Fruit fly (Drosophila melanogaster) whole organism, embryonic: Measurements from ENCODE around the gene CG33631.

Experiments used
- Antp ChIP-seq: fragments of 200-800 bp; sonication (Bioruptor generic); optimal IDR thresholded peaks from 3 replicates; lab custom pipeline; 2016; ENCODE audit warnings: missing biosample characterization, missing genetic modification characterization
- CG11456 ChIP-seq: fragments of 200-800 bp; sonication (Bioruptor generic); IDR thresholded peaks from 3 replicates; pipeline ENCODE4 v1.3.6; 2022; ENCODE audit warnings: missing biosample characterization, missing genetic modification characterization
- CG13287 ChIP-seq: fragments of 200-800 bp; sonication (Bioruptor generic); IDR thresholded peaks from 2 replicates; pipeline ENCODE4 v1.3.6; 2022; ENCODE audit warnings: missing biosample characterization, missing genetic modification characterization; ENCODE audit not compliant: partially characterized antibody
- CG14667 ChIP-seq: fragments of 200-800 bp; sonication (Bioruptor generic); IDR thresholded peaks from 2 replicates; pipeline ENCODE4 v1.3.6; 2022; ENCODE audit warnings: missing biosample characterization, missing genetic modification characterization
- CG14710 ChIP-seq: fragments of 200-800 bp; sonication (Bioruptor generic); optimal IDR thresholded peaks from 3 replicates; lab custom pipeline; 2019; ENCODE audit warnings: missing biosample characterization, mild to moderate bottlenecking, missing genetic modification characterization, moderate library complexity
- CG14965 ChIP-seq: fragments of 200-800 bp; sonication (Bioruptor generic); optimal IDR thresholded peaks from 2 replicates; lab custom pipeline; 2016; ENCODE audit warnings: missing biosample characterization, missing genetic modification characterization, borderline replicate concordance
- CG16813 ChIP-seq: fragments of 200-800 bp; sonication (Bioruptor generic); IDR thresholded peaks from 3 replicates; pipeline ENCODE4 v1.3.6; 2022; ENCODE audit warnings: missing biosample characterization, missing genetic modification characterization; ENCODE audit not compliant: partially characterized antibody
- CG17612 ChIP-seq: fragments of 200-800 bp; sonication (Bioruptor generic); IDR thresholded peaks from 2 replicates; pipeline ENCODE4 v1.3.6; 2022; ENCODE audit warnings: missing biosample characterization, missing genetic modification characterization
- CG1792 ChIP-seq: fragments of 200-800 bp; sonication (Bioruptor generic); optimal IDR thresholded peaks from 2 replicates; lab custom pipeline; 2016; ENCODE audit warnings: missing biosample characterization, missing genetic modification characterization
- CG2129 ChIP-seq: fragments of 200-800 bp; sonication (Bioruptor generic); IDR thresholded peaks from 2 replicates; pipeline ENCODE4 v1.3.6; 2022; ENCODE audit warnings: missing biosample characterization, missing genetic modification characterization; ENCODE audit not compliant: partially characterized antibody
- CG32532 ChIP-seq: fragments of 200-800 bp; sonication (Bioruptor generic); IDR thresholded peaks from 2 replicates; pipeline ENCODE4 v1.3.6; 2022; ENCODE audit warnings: missing biosample characterization, missing genetic modification characterization
- CG33557 ChIP-seq: fragments of 200-800 bp; sonication (Bioruptor generic); optimal IDR thresholded peaks from 2 replicates; lab custom pipeline; 2019; ENCODE audit warnings: missing biosample characterization, mild to moderate bottlenecking, missing genetic modification characterization, moderate library complexity
- CG34422 ChIP-seq: fragments of 200-800 bp; sonication (Bioruptor generic); IDR thresholded peaks from 3 replicates; pipeline ENCODE4 v1.3.6; 2022; ENCODE audit warnings: missing biosample characterization, missing genetic modification characterization
- CG42726 ChIP-seq: fragments of 200-800 bp; sonication (Bioruptor generic); IDR thresholded peaks from 2 replicates; pipeline ENCODE4 v1.3.6; 2022; ENCODE audit warnings: missing biosample characterization, missing genetic modification characterization; ENCODE audit not compliant: partially characterized antibody
- CG4424 ChIP-seq: fragments of 200-800 bp; sonication (Bioruptor generic); optimal IDR thresholded peaks from 3 replicates; lab custom pipeline; 2016; ENCODE audit warnings: missing biosample characterization, missing genetic modification characterization
- CG6689 ChIP-seq: fragments of 200-800 bp; sonication (Bioruptor generic); IDR thresholded peaks from 2 replicates; pipeline ENCODE4 v1.3.6; 2022; ENCODE audit warnings: missing biosample characterization, missing genetic modification characterization
- CG9932 ChIP-seq: fragments of 200-800 bp; sonication (Bioruptor generic); IDR thresholded peaks from 2 replicates; pipeline ENCODE4 v1.3.6; 2022; ENCODE audit warnings: missing biosample characterization, missing genetic modification characterization
- Dek ChIP-seq: fragments of 200-800 bp; sonication (Bioruptor generic); optimal IDR thresholded peaks from 3 replicates; lab custom pipeline; 2019; ENCODE audit warnings: missing biosample characterization, mild to moderate bottlenecking, missing genetic modification characterization, moderate library complexity
- Dref ChIP-seq: fragments of 200-800 bp; sonication (Bioruptor generic); IDR thresholded peaks from 2 replicates; pipeline ENCODE4 v1.3.6; 2022; ENCODE audit warnings: missing biosample characterization, missing genetic modification characterization
- Hr3 ChIP-seq: fragments of 200-800 bp; sonication (Bioruptor generic); optimal IDR thresholded peaks from 3 replicates; lab custom pipeline; 2016; ENCODE audit warnings: missing biosample characterization, missing genetic modification characterization
- Kr ChIP-seq: fragments of 200-800 bp; sonication (Bioruptor generic); optimal IDR thresholded peaks from 2 replicates; lab custom pipeline; 2017; ENCODE audit warnings: missing biosample characterization, mild to moderate bottlenecking, missing genetic modification characterization
- Mes4 ChIP-seq: fragments of 200-800 bp; sonication (Bioruptor generic); optimal IDR thresholded peaks from 2 replicates; lab custom pipeline; 2016; ENCODE audit warnings: missing biosample characterization, missing genetic modification characterization
- Pdp1 ChIP-seq, 2 experiments: fragments of 200-800 bp; sonication (Bioruptor generic); optimal IDR thresholded peaks; 3 replicates each; lab custom pipeline; 2016; ENCODE audit warnings: missing biosample characterization in 2 of 2, missing genetic modification characterization in 2 of 2, mild to moderate bottlenecking in 1 of 2, moderate library complexity in 1 of 2
- Rfx ChIP-seq: fragments of 200-800 bp; sonication (Bioruptor generic); IDR thresholded peaks from 2 replicates; pipeline ENCODE4 v1.3.6; 2022; ENCODE audit warnings: missing biosample characterization, missing genetic modification characterization
- Spps ChIP-seq: fragments of 200-800 bp; sonication (Bioruptor generic); optimal IDR thresholded peaks from 2 replicates; lab custom pipeline; 2018; ENCODE audit warnings: missing biosample characterization, mild to moderate bottlenecking, missing genetic modification characterization
- Xbp1 ChIP-seq: fragments of 200-800 bp; sonication (Bioruptor generic); optimal IDR thresholded peaks from 3 replicates; lab custom pipeline; 2016; ENCODE audit warnings: missing biosample characterization, mild to moderate bottlenecking, missing genetic modification characterization
- YL-1 ChIP-seq: fragments of 200-800 bp; sonication (Bioruptor generic); optimal IDR thresholded peaks from 3 replicates; lab custom pipeline; 2017; ENCODE audit warnings: missing biosample characterization, mild to moderate bottlenecking, missing genetic modification characterization
- amos ChIP-seq: fragments of 200-800 bp; sonication (Bioruptor generic); IDR thresholded peaks from 2 replicates; pipeline ENCODE4 v1.3.6; 2022; ENCODE audit warnings: missing biosample characterization, missing genetic modification characterization; ENCODE audit not compliant: partially characterized antibody
- ap ChIP-seq: fragments of 200-800 bp; sonication (Bioruptor generic); IDR thresholded peaks from 2 replicates; pipeline ENCODE4 v1.3.6; 2022; ENCODE audit warnings: missing biosample characterization, missing genetic modification characterization
- ara ChIP-seq: fragments of 200-800 bp; sonication (Bioruptor generic); IDR thresholded peaks from 2 replicates; pipeline ENCODE4 v1.3.6; 2022; ENCODE audit warnings: missing biosample characterization, missing genetic modification characterization
- bcd ChIP-seq: fragments of 200-800 bp; sonication (Bioruptor generic); optimal IDR thresholded peaks from 2 replicates; lab custom pipeline; 2017; ENCODE audit warnings: missing biosample characterization, mild to moderate bottlenecking, missing genetic modification characterization
- bigmax ChIP-seq: fragments of 200-800 bp; sonication (Bioruptor generic); optimal IDR thresholded peaks from 2 replicates; lab custom pipeline; 2018; ENCODE audit warnings: missing biosample characterization, mild to moderate bottlenecking, missing genetic modification characterization
- bowl ChIP-seq: fragments of 200-800 bp; sonication (Bioruptor generic); IDR thresholded peaks from 2 replicates; pipeline ENCODE4 v1.3.6; 2022; ENCODE audit warnings: missing biosample characterization, missing genetic modification characterization
- caup ChIP-seq: fragments of 200-800 bp; sonication (Bioruptor generic); optimal IDR thresholded peaks from 3 replicates; lab custom pipeline; 2017; ENCODE audit warnings: missing biosample characterization, mild to moderate bottlenecking, missing genetic modification characterization, moderate library complexity; ENCODE audit not compliant: severe bottlenecking
- cg ChIP-seq: fragments of 200-800 bp; sonication (Bioruptor generic); optimal IDR thresholded peaks from 3 replicates; lab custom pipeline; 2019; ENCODE audit warnings: missing biosample characterization, mild to moderate bottlenecking, missing genetic modification characterization, moderate library complexity
- chif ChIP-seq, 2 experiments: fragments of 200-800 bp; sonication (Bioruptor generic); optimal IDR thresholded peaks; 3 replicates each; lab custom pipeline; 2016; ENCODE audit warnings: missing biosample characterization in 2 of 2, missing genetic modification characterization in 2 of 2
- crol ChIP-seq: fragments of 200-800 bp; sonication (Bioruptor generic); IDR thresholded peaks from 2 replicates; pipeline ENCODE4 v1.3.6; 2022; ENCODE audit warnings: missing biosample characterization, missing genetic modification characterization
- dati ChIP-seq: fragments of 200-800 bp; sonication (Bioruptor generic); IDR thresholded peaks from 2 replicates; pipeline ENCODE4 v1.3.6; 2022; ENCODE audit warnings: missing biosample characterization, missing genetic modification characterization
- dimm ChIP-seq: fragments of 200-800 bp; sonication (Bioruptor generic); IDR thresholded peaks from 2 replicates; pipeline ENCODE4 v1.3.6; 2022; ENCODE audit warnings: missing biosample characterization, missing genetic modification characterization
- fu2 ChIP-seq: fragments of 200-800 bp; sonication (Bioruptor generic); optimal IDR thresholded peaks from 2 replicates; lab custom pipeline; 2016; ENCODE audit warnings: missing biosample characterization, missing genetic modification characterization
- gsb-n ChIP-seq: fragments of 200-800 bp; sonication (Bioruptor generic); optimal IDR thresholded peaks from 3 replicates; lab custom pipeline; 2018; ENCODE audit warnings: missing biosample characterization, mild to moderate bottlenecking, missing genetic modification characterization
- lov ChIP-seq, 2 experiments: fragments of 200-800 bp in 1 of 2; fragments of >200 bp in 1 of 2; sonication (Bioruptor generic) in 1 of 2; IDR thresholded peaks in 1 of 2; optimal IDR thresholded peaks in 1 of 2; 2 replicates in 1 of 2; 3 replicates in 1 of 2; pipeline versions ENCODE4 v1.3.6 to Lab custom; 2017 to 2022; ENCODE audit warnings: missing biosample characterization in 1 of 2, missing genetic modification characterization in 1 of 2
- scrt ChIP-seq: fragments of 200-800 bp; sonication (Bioruptor generic); optimal IDR thresholded peaks from 2 replicates; lab custom pipeline; 2018; ENCODE audit warnings: missing biosample characterization, mild to moderate bottlenecking, missing genetic modification characterization, moderate library complexity
- sd ChIP-seq: fragments of 200-800 bp; sonication (Bioruptor generic); optimal IDR thresholded peaks from 3 replicates; lab custom pipeline; 2018; ENCODE audit warnings: missing biosample characterization, mild to moderate bottlenecking, missing genetic modification characterization, moderate library complexity
- ttk ChIP-seq: fragments of 200-800 bp; sonication (Bioruptor generic); IDR thresholded peaks from 2 replicates; pipeline ENCODE4 v2.1.2; 2022; ENCODE audit warnings: missing biosample characterization, missing genetic modification characterization
- unc-4 ChIP-seq: fragments of 200-800 bp; sonication (Bioruptor generic); IDR thresholded peaks from 2 replicates; pipeline ENCODE4 v1.3.6; 2022; ENCODE audit warnings: missing biosample characterization, missing genetic modification characterization; ENCODE audit not compliant: partially characterized antibody
- yki ChIP-seq: fragments of >200 bp; optimal IDR thresholded peaks from 3 replicates; lab custom pipeline; 2018
- zen ChIP-seq: fragments of 200-800 bp; sonication (Bioruptor generic); optimal IDR thresholded peaks from 3 replicates; lab custom pipeline; 2018; ENCODE audit warnings: missing biosample characterization, mild to moderate bottlenecking, missing genetic modification characterization, moderate library complexity

Gene CG33631

DNA sequence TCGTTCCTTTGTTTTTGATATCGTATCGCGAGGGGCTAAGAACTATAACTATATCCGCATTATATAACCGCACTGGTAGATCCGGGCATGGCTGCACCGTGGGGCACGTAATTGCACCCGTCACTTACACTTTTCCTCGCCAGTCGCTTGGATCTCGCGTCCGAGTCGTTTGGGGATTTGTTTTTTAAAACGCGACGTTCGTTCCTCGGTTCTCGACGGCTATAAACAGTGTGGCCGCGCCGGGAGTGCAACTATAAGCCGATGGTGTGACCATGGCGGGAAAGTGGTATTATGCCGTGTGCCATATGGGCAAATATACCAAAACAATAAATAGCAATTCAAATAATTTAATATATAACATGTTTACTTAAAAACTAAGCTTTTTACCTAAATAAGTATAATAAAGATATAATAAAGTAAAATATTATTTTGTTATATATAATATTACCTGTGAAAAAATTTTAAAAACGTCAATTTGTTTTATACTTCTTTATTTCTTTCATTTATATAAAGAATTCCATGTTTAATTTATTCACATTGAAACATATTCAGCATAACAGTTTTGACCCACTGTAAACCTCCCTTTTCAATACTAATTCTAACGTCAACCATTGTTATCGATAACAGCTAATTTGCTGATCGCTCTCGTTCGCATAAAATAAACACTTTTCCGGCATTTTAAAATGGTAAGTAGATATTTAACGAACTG, 21.0 kb upstream of the CG33631 start, which contains the start of the genes Mical and CG3909 (continued):
- TF ChIP-seq ttk (GFP tag; lab: Robert Waterston, UW) (peak; percentile 86), CG42726 (GFP tag; lab: Robert Waterston, UW) (peak; percentile 51; the same call in 1 of the 2 replicates), CG4424 (peak; percentile 72), gsb-n (tag; lab: Kevin White, UChicago) (peak; percentile 92), Rfx (GFP tag; lab: Robert Waterston, UW) (peak; percentile 95), CG16813 (0 out of 3 replicates have a peak, but pooled peaks have one; percentile 44), fu2 (no peak), Spps (tag; lab: Kevin White, UChicago) (peak; percentile 37), CG2129 (GFP tag; lab: Robert Waterston, UW) (no peak), chif (GFP tag; optimal IDR thresholded peaks at IDR 0.05; lab: Kevin White, UChicago) (peak in 1 of 2 experiments; percentile 10), Kr (GFP tag; lab: Kevin White, UChicago) (no peak), zen (peak; percentile 82), lov (optimal IDR thresholded peaks at IDR 0.05; lab: Kevin White, UChicago) (no peak), lov (GFP tag; IDR thresholded peaks at IDR 0.05; lab: Robert Waterston, UW) (peak; percentile 72; the same call in 1 of the 3 replicates), bowl (peak; percentile 56; the same call in 1 of the 2 replicates), yki (lab: Kevin White, UChicago) (no peak), CG34422 (GFP tag; lab: Robert Waterston, UW) (peak; percentile 92), CG6689 (peak; percentile 90), Hr3 (GFP tag; lab: Kevin White, UChicago) (peak; percentile 84), YL-1 (GFP tag; lab: Kevin White, UChicago) (peak; percentile 53), unc-4 (no peak; the same call in 1 of the 2 replicates), CG14667 (GFP tag; lab: Robert Waterston, UW) (peak; percentile 89), sd (tag; lab: Kevin White, UChicago) (peak; percentile 78), CG1792 (GFP tag; lab: Kevin White, UChicago) (no peak), CG13287 (peak; percentile 68), Antp (GFP tag; lab: Kevin White, UChicago) (peak; percentile 31), cg (peak; percentile 52), bigmax (GFP tag; lab: Kevin White, UChicago) (no peak), Pdp1 (GFP tag; optimal IDR thresholded peaks at IDR 0.05; lab: Kevin White, UChicago) (peak; percentile 60 to 91), crol (GFP tag; lab: Robert Waterston, UW) (no peak), dimm (GFP tag; lab: Robert Waterston, UW) (peak; percentile 77), Xbp1 (GFP tag; lab: Kevin White, UChicago) (peak; percentile 84), CG14710 (tag; lab: Kevin White, UChicago) (peak; percentile 89), caup (GFP tag; lab: Kevin White, UChicago) (peak; percentile 69), ara (peak; percentile 59; the same call in 1 of the 2 replicates), scrt (GFP tag; lab: Kevin White, UChicago) (peak; percentile 35), ap (GFP tag; lab: Robert Waterston, UW) (peak; percentile 85), Dref (GFP tag; lab: Robert Waterston, UW) (peak; percentile 70), CG33557 (GFP tag; lab: Kevin White, UChicago) (peak; percentile 31), CG9932 (GFP tag; lab: Robert Waterston, UW) (peak; percentile 96), CG14965 (GFP tag; lab: Kevin White, UChicago) (no peak), amos (GFP tag; lab: Robert Waterston, UW) (peak; percentile 42; the same call in 1 of the 2 replicates), Mes4 (GFP tag; lab: Kevin White, UChicago) (no peak), CG11456 (GFP tag; lab: Robert Waterston, UW) (peak; percentile 91), CG32532 (peak; percentile 96), CG17612 (GFP tag; lab: Robert Waterston, UW) (peak; percentile 79), bcd (GFP tag; lab: Kevin White, UChicago) (peak; percentile 74), Dek (tag; lab: Kevin White, UChicago) (peak; percentile 89), dati (GFP tag; lab: Robert Waterston, UW) (0 out of 2 replicates have a peak, but pooled peaks have one; percentile 12)
